Worm (Caenorhabditis elegans) whole organism, L1 larva: Measurements from ENCODE around the gene glb-16.

Source experiments
- C04F5.9 ChIP-seq: sonication (generic microtip); optimal IDR thresholded peaks from 2 replicates; lab custom pipeline; 2016; ENCODE audit warnings: missing genetic modification characterization, missing compliant biosample characterization
- F16B12.6 ChIP-seq: fragments of 150-350 bp; optimal IDR thresholded peaks from 2 replicates; lab custom pipeline; 2014; ENCODE audit warnings: missing biosample characterization, missing genetic modification characterization
- blmp-1 ChIP-seq: fragments of 150-350 bp; optimal IDR thresholded peaks from 2 replicates; lab custom pipeline; 2014; ENCODE audit warnings: missing biosample characterization, missing genetic modification characterization
- ceh-88 ChIP-seq: fragments of 200-800 bp; sonication (Bioruptor generic); IDR thresholded peaks from 2 replicates; pipeline ENCODE4 v1.3.6; 2022; ENCODE audit warnings: missing genetic modification characterization, missing compliant biosample characterization
- dpl-1 ChIP-seq, 3 experiments: fragments of 150-350 bp in 2 of 3; sonication (generic microtip) in 1 of 3; optimal IDR thresholded peaks; 2 replicates each; lab custom pipeline; 2014 to 2017; ENCODE audit warnings: missing biosample characterization in 3 of 3, missing genetic modification characterization in 3 of 3, missing genetic modification reagents in 3 of 3
- efl-1 ChIP-seq, 4 experiments: fragments of 150-350 bp; optimal IDR thresholded peaks in 3 of 4; peaks in 1 of 4; 1 replicate in 1 of 4; 2 replicates in 3 of 4; lab custom pipeline; 2014; ENCODE audit warnings: missing biosample characterization in 2 of 4, missing genetic modification characterization in 2 of 4, missing genetic modification reagents in 2 of 4
- elt-2 ChIP-seq: sonication (generic microtip); optimal IDR thresholded peaks from 2 replicates; lab custom pipeline; 2016; ENCODE audit warnings: missing genetic modification characterization, mild to moderate bottlenecking, inconsistent platforms, missing compliant biosample characterization, missing genetic modification reagents
- elt-3 ChIP-seq, 6 experiments: fragments of 150-350 bp in 1 of 6; sonication (generic microtip); optimal IDR thresholded peaks; 2 replicates each; lab custom pipeline; 2017 to 2018; ENCODE audit warnings: missing biosample characterization in 6 of 6, missing genetic modification characterization in 6 of 6, inconsistent platforms in 1 of 6
- irx-1 ChIP-seq: sonication (generic microtip); optimal IDR thresholded peaks from 2 replicates; lab custom pipeline; 2016; ENCODE audit warnings: missing genetic modification characterization, missing compliant biosample characterization
- isw-1 ChIP-seq: fragments of 200-800 bp; sonication (Bioruptor generic); IDR thresholded peaks from 2 replicates; pipeline ENCODE4 v1.3.6; 2022; ENCODE audit warnings: missing genetic modification characterization, missing compliant biosample characterization
- lin-13 ChIP-seq: fragments of 150-350 bp; optimal IDR thresholded peaks from 2 replicates; lab custom pipeline; 2014; ENCODE audit warnings: missing biosample characterization, missing genetic modification reagents, missing genetic modification characterization
- lin-14 ChIP-seq: fragments of 200-800 bp; sonication (Bioruptor generic); optimal IDR thresholded peaks from 2 replicates; lab custom pipeline; 2018; ENCODE audit warnings: mild to moderate bottlenecking, missing genetic modification characterization, moderate library complexity, missing compliant biosample characterization
- lin-39 ChIP-seq: fragments of 150-350 bp; optimal IDR thresholded peaks from 2 replicates; lab custom pipeline; 2014; ENCODE audit warnings: missing biosample characterization, missing genetic modification reagents, missing genetic modification characterization
- nhr-20 ChIP-seq: sonication (generic microtip); optimal IDR thresholded peaks from 2 replicates; lab custom pipeline; 2016; ENCODE audit warnings: mild to moderate bottlenecking, missing genetic modification characterization, missing compliant biosample characterization
- nhr-237 ChIP-seq: fragments of 150-350 bp; optimal IDR thresholded peaks from 2 replicates; lab custom pipeline; 2014; ENCODE audit warnings: missing biosample characterization, missing genetic modification characterization
- nhr-47 ChIP-seq: sonication (generic microtip); optimal IDR thresholded peaks from 2 replicates; lab custom pipeline; 2016; ENCODE audit warnings: mild to moderate bottlenecking, missing genetic modification characterization, moderate library complexity, missing compliant biosample characterization
- nhr-76 ChIP-seq: sonication (generic microtip); optimal IDR thresholded peaks from 2 replicates; lab custom pipeline; 2017; ENCODE audit warnings: missing biosample characterization, missing genetic modification characterization
- nhr-85 ChIP-seq: sonication (generic microtip); peaks from one replicate; lab custom pipeline; 2016; ENCODE audit warnings: missing genetic modification characterization, inconsistent platforms, missing compliant biosample characterization
- skn-1 ChIP-seq: fragments of 150-350 bp; optimal IDR thresholded peaks from 2 replicates; lab custom pipeline; 2014; ENCODE audit warnings: missing biosample characterization, missing genetic modification characterization
- sptf-1 ChIP-seq: fragments of 150-350 bp; optimal IDR thresholded peaks from 2 replicates; lab custom pipeline; 2014; ENCODE audit warnings: missing biosample characterization, missing genetic modification characterization
- tlp-1 ChIP-seq: fragments of 150-350 bp; optimal IDR thresholded peaks from 2 replicates; lab custom pipeline; 2014; ENCODE audit warnings: missing biosample characterization, missing genetic modification characterization
- ztf-11 ChIP-seq, 2 experiments: sonication (generic microtip); optimal IDR thresholded peaks; 2 replicates each; lab custom pipeline; 2016 to 2017; ENCODE audit warnings: missing genetic modification characterization in 2 of 2, missing biosample characterization in 1 of 2, missing compliant biosample characterization in 1 of 2

The glb-16 gene

DNA sequence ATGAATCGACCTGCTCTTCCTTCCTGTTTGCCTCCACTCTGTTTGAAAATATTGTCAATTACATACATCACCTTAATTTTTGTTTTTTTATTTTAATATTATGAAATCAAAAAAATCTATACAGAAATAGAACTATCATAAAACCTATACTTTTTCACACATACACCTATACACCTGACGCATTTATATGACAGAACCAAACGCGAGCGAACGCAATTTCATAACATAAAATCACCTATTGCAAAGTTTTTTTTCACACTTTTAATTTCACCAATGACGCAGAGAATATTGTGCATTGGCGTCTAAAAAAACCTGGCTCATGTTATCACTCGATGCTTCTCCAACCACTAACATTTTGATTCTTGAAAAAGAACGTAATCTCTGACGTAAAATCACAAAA lies 22.0 kb upstream of the glb-16 start:
- no peak for TF ChIP-seq efl-1 (optimal IDR thresholded peaks at IDR 0.05; lab: Kevin White, UChicago)
- no peak for TF ChIP-seq efl-1 (GFP tag; optimal IDR thresholded peaks at IDR 0.05 in 1 of 2; lab: Kevin White, UChicago)
- peak; percentile 18 for TF ChIP-seq skn-1 (tag; lab: Kevin White, UChicago)
- TF ChIP-seq, all 84 proteins: peak for 1

DNA sequence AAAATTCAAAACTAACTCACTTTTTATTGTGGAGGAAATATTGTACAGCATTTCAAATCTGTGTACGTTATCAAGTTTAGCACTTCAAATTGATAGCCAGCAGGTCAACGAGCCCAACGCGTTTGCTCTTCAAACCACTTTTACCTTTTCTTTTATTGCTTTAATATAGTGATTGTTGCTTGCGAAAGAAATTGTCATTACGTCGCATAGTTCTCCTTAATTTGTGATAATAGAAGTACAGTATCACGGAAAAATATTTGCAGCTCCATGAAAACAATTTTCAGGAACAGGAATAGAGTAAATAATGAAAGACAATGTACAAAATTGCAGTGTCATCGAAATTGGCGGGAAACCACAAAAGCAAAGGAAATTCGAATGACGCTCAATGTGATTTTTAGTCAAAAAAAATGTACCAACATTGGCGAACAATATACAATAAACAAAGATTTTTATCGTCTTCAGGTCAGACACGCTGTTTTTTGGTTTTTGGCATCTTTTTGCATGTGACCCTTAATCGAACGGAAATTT lies 19.1 kb upstream of the glb-16 start, which contains the start of the genes PDB1.1 and F08C6.5:
PDB1.1 (minus strand) TSS at position 158 of the 528 bp plus-strand sequence.
F08C6.5 (plus strand) TSS at position 478 of the 528 bp plus-strand sequence.
- no peak for TF ChIP-seq C04F5.9 (tag; lab: Kevin White, UChicago)
- peak; percentile 43 for TF ChIP-seq elt-2 (tag; lab: Kevin White, UChicago)
- no peak for TF ChIP-seq dpl-1 (GFP tag; optimal IDR thresholded peaks at IDR 0.05; lab: Kevin White, UChicago)
- no peak for TF ChIP-seq nhr-20 (tag; lab: Kevin White, UChicago)
- no peak for TF ChIP-seq nhr-237 (tag; lab: Kevin White, UChicago)
- no peak for TF ChIP-seq isw-1

DNA sequence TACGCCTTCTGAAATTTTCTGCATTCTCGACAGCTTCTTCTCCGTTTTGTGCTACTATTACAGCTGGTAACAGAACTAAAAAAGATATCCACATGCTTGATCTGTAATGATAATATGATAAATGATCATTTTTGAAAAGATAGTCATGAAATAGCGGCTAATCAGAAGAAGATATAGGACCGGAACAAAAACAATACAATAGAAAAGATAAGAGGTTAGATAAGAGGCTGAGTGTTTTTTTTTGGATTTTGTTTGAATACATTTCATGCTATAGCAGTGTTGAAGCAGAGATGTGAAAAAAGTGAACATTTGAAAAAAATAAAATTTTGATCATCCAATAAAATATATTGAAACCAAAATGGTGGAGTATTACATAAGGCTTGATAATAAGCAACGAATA lies 14.4 kb upstream of the glb-16 start, which contains the start of gene F46C8.8:
F46C8.8 (minus strand) TSS at position 101 of the 400 bp plus-strand sequence.
- TF ChIP-seq elt-3 (tag; optimal IDR thresholded peaks at IDR 0.05; lab: Kevin White, UChicago), result peak in 1 of 6 experiments; percentile 10
- TF ChIP-seq nhr-85 (tag; lab: Kevin White, UChicago), result peak; percentile 55
- TF ChIP-seq isw-1, result no peak

DNA sequence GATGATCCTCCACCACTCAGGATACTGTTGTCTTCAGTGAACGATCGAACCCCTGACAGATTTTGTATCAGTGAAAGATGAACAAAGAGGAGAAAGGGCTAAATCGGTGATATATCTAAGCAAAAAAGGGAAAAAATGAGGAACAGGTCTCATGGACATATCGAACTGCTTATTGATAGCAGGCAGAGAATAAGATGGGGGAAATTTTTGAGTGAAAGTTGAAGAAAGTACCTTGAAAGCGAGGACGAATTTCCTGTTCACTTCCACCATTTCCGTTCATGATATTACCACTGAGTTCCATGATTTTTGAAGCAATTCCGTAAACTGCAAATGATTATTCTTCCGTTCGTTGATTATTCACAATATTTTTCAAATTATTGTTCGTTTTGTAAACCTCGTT lies 13.4 kb upstream of the glb-16 start:
- TF ChIP-seq nhr-47 (tag; lab: Kevin White, UChicago), result no peak
- TF ChIP-seq blmp-1 (tag; lab: Kevin White, UChicago), result peak; percentile 89

DNA sequence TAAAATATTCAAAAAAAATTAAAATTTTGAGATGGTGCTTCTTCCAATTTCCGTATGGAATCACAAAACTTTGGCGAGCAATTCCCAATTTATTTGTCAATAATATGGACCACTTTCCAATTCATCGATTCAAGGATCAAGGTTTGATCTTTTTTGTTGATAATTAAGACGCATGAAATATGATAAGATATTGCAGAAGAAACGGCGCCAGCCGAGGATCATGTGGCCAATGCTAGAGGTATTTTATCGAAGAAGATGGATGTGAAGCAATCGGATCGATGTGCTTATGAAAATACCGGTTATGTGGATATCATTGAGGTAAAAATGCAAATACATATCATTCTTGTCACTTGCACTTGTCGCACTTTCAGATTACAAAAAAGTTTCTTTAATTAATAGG lies 10.5 kb upstream of the glb-16 start:
- TF ChIP-seq elt-3 (tag; optimal IDR thresholded peaks at IDR 0.05; lab: Kevin White, UChicago) (peak in 1 of 6 experiments; percentile 51), nhr-85 (tag; lab: Kevin White, UChicago) (peak; percentile 28), sptf-1 (tag; lab: Kevin White, UChicago) (no peak), efl-1 (optimal IDR thresholded peaks at IDR 0.05; lab: Kevin White, UChicago) (no peak), efl-1 (GFP tag; optimal IDR thresholded peaks at IDR 0.05 in 1 of 2; lab: Kevin White, UChicago) (peak in 1 of 2 experiments; percentile 90), blmp-1 (tag; lab: Kevin White, UChicago) (peak; percentile 63)

DNA sequence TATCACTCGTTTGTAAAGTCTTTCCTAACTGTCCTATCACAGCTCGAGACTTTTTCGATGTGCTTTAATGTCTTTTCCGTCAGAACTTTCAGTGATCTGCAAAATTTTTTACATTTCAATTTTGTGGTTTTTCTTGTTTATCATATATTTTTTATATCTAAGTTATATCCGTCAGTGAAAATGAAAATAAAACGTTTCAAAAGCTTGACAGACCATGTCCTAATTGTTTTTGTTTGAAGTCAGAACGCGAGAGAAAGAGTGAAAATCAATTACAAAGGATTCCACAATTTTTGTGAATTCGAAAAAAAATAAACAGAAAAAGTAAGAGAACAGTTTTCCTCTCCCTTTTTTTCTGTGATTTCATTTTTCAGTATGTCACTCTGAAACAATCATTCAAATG lies 8.2 kb upstream of the glb-16 start, which contains the start of gene F46C8.1:
F46C8.1 (plus strand) TSS at position 301 of the 400 bp plus-strand sequence.
- TF ChIP-seq nhr-237 (tag; lab: Kevin White, UChicago) (no peak), nhr-76 (no peak)

DNA sequence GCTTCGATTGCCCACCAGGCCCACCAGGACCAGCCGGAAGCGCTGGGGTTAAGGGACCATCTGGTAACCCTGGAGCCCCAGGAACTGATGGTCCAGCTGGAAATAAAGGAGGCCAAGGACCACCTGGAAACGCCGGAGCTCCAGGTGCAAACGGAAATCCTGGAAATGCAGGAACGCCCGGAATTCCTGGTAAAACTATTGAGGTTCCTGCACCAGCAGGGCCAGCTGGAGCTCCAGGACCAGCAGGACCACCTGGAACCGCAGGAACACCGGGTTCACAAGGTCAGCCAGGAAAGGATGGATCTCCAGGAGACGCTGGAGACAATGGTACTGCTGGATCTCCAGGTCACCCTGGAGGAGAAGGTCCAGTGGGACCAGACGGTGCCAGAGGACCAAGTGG lies 7.8 kb upstream of the glb-16 start:
- no peak for TF ChIP-seq tlp-1 (tag; lab: Kevin White, UChicago)
- TF ChIP-seq nhr-20 (tag; lab: Kevin White, UChicago), result no peak
- no peak for TF ChIP-seq F16B12.6 (tag; lab: Kevin White, UChicago)
- no peak for TF ChIP-seq lin-39 (tag; lab: Kevin White, UChicago)
- no peak for TF ChIP-seq nhr-47 (tag; lab: Kevin White, UChicago)
- TF ChIP-seq lin-13 (GFP tag; lab: Kevin White, UChicago), result no peak
- TF ChIP-seq sptf-1 (tag; lab: Kevin White, UChicago), result no peak
- TF ChIP-seq ztf-11 (tag; optimal IDR thresholded peaks at IDR 0.05; lab: Kevin White, UChicago), result no peak
- TF ChIP-seq nhr-237 (tag; lab: Kevin White, UChicago), result no peak
- no peak for TF ChIP-seq ceh-88
- TF ChIP-seq, all 84 proteins: peak for 0

DNA sequence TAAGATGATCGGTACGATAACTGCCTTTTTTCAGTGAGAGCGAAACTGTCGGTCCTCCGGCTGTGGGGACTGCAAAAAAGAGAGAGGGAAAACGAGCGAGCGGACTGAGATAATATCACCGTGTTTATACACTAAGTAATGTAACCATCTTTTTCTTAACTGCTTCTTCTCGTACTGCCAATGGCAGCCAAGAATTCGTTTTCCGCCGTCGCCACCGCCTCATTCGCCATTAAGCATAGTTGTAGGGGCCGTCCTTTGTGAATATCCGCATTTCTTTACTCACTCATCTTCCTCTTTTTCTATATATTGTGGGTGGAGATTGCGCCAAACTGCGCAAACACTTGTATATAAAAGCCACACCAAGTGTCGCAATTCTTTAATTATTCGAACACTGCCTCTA lies 6.6 kb upstream of the glb-16 start, which contains the start of gene col-174:
col-174 (plus strand) TSS at position 301 of the 400 bp plus-strand sequence.
- TF ChIP-seq lin-14 (GFP tag; lab: Kevin White, UChicago) (peak; percentile 4), nhr-85 (tag; lab: Kevin White, UChicago) (peak; percentile 5), F16B12.6 (tag; lab: Kevin White, UChicago) (no peak), blmp-1 (tag; lab: Kevin White, UChicago) (peak; percentile 67)

DNA sequence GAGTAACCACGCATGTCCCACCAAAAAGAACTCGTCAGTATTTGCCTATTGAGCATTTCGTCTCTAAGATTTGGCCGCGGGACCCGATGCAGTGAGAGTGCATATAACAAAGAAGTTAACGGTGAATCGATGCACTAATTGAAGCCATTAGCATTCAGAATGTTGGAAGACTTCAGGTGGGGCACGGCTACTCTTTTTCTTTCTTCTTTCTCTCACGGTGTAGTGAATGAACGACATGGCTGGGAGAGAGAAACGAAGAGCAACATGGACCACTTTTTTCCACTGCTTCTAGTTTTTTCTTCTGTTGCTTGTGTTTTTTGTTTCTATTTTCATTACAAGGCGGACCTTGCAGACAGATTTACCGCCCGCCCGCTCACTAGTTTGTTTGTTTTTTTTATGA lies 1.1 kb upstream of the glb-16 start:
- TF ChIP-seq lin-14 (GFP tag; lab: Kevin White, UChicago) (peak; percentile 7), irx-1 (no peak)
